Fruit fly (Drosophila melanogaster) whole organism, embryonic: Measurements from ENCODE around the gene ClC-a.
A peak's percentile ranks its signal among the peaks of the same experiment; 100 is the strongest.

ENCODE experiments used
- ATbp ChIP-seq: fragments of 200-800 bp; sonication (Bioruptor generic); optimal IDR thresholded peaks from 2 replicates; lab custom pipeline; 2017; ENCODE audit warnings: missing biosample characterization, mild to moderate bottlenecking, missing genetic modification characterization, missing genetic modification reagents
- Atf3 ChIP-seq: fragments of 200-800 bp; sonication (Bioruptor generic); optimal IDR thresholded peaks from 3 replicates; lab custom pipeline; 2016; ENCODE audit warnings: missing biosample characterization, missing genetic modification characterization
- Bteb2 ChIP-seq: fragments of 200-800 bp; sonication (Bioruptor generic); optimal IDR thresholded peaks from 2 replicates; lab custom pipeline; 2016; ENCODE audit warnings: missing biosample characterization, missing genetic modification characterization
- CG10267 ChIP-seq: fragments of 200-800 bp; sonication (Bioruptor generic); optimal IDR thresholded peaks from 2 replicates; lab custom pipeline; 2018; ENCODE audit warnings: missing biosample characterization, mild to moderate bottlenecking, missing genetic modification characterization, moderate library complexity
- CG11247 ChIP-seq: fragments of 200-800 bp; sonication (Bioruptor generic); IDR thresholded peaks from 2 replicates; pipeline ENCODE4 v1.3.6; 2022; ENCODE audit warnings: missing biosample characterization, missing genetic modification characterization
- CG14014 ChIP-seq: fragments of 200-800 bp; sonication (Bioruptor generic); IDR thresholded peaks from 2 replicates; pipeline ENCODE4 v1.3.6; 2022; ENCODE audit warnings: missing biosample characterization, missing genetic modification characterization
- CG15514 ChIP-seq: fragments of 200-800 bp; sonication (Bioruptor generic); optimal IDR thresholded peaks from 3 replicates; lab custom pipeline; 2017; ENCODE audit warnings: missing biosample characterization, missing genetic modification characterization, mild to moderate bottlenecking, moderate library complexity, missing genetic modification reagents
- CG1647 ChIP-seq: fragments of 200-800 bp; sonication (Bioruptor generic); optimal IDR thresholded peaks from 3 replicates; lab custom pipeline; 2016; ENCODE audit warnings: missing biosample characterization, missing genetic modification characterization
- CG18599 ChIP-seq: fragments of 200-800 bp; sonication (Bioruptor generic); optimal IDR thresholded peaks from 3 replicates; lab custom pipeline; 2017; ENCODE audit warnings: missing biosample characterization, missing genetic modification characterization, mild to moderate bottlenecking, moderate library complexity, missing genetic modification reagents
- CG2202 ChIP-seq: fragments of 200-800 bp; sonication (Bioruptor generic); optimal IDR thresholded peaks from 2 replicates; lab custom pipeline; 2018; ENCODE audit warnings: missing biosample characterization, mild to moderate bottlenecking, missing genetic modification characterization
- CG2875 ChIP-seq: fragments of 200-800 bp; sonication (Bioruptor generic); optimal IDR thresholded peaks from 2 replicates; lab custom pipeline; 2017; ENCODE audit warnings: missing biosample characterization, mild to moderate bottlenecking, missing genetic modification characterization, missing genetic modification reagents
- CG33557 ChIP-seq: fragments of 200-800 bp; sonication (Bioruptor generic); optimal IDR thresholded peaks from 2 replicates; lab custom pipeline; 2019; ENCODE audit warnings: missing biosample characterization, mild to moderate bottlenecking, missing genetic modification characterization, moderate library complexity
- CG3407 ChIP-seq: fragments of 200-800 bp; sonication (Bioruptor generic); optimal IDR thresholded peaks from 2 replicates; lab custom pipeline; 2018; ENCODE audit warnings: missing biosample characterization, mild to moderate bottlenecking, missing genetic modification characterization
- CG34422 ChIP-seq: fragments of 200-800 bp; sonication (Bioruptor generic); IDR thresholded peaks from 3 replicates; pipeline ENCODE4 v1.3.6; 2022; ENCODE audit warnings: missing biosample characterization, missing genetic modification characterization
- CG4424 ChIP-seq: fragments of 200-800 bp; sonication (Bioruptor generic); optimal IDR thresholded peaks from 3 replicates; lab custom pipeline; 2016; ENCODE audit warnings: missing biosample characterization, missing genetic modification characterization
- CG4730 ChIP-seq: fragments of 200-800 bp; sonication (Bioruptor generic); IDR thresholded peaks from 2 replicates; pipeline ENCODE4 v1.3.6; 2022; ENCODE audit warnings: missing biosample characterization, missing genetic modification characterization
- CG7745 ChIP-seq: fragments of 200-800 bp; sonication (Bioruptor generic); optimal IDR thresholded peaks from 2 replicates; lab custom pipeline; 2018; ENCODE audit warnings: missing biosample characterization, mild to moderate bottlenecking, missing genetic modification characterization, moderate library complexity
- CG7786 ChIP-seq: fragments of 200-800 bp; sonication (Bioruptor generic); optimal IDR thresholded peaks from 2 replicates; lab custom pipeline; 2016; ENCODE audit warnings: missing biosample characterization, missing genetic modification characterization
- CG9215 ChIP-seq: fragments of 200-800 bp; sonication (Bioruptor generic); IDR thresholded peaks from 2 replicates; pipeline ENCODE4 v1.3.6; 2022; ENCODE audit warnings: missing biosample characterization, missing genetic modification characterization
- Drgx ChIP-seq: fragments of 200-800 bp; sonication (Bioruptor generic); IDR thresholded peaks from 2 replicates; pipeline ENCODE4 v1.3.6; 2022; ENCODE audit warnings: missing biosample characterization, missing genetic modification characterization
- HLH4C ChIP-seq: fragments of 200-800 bp; sonication (Bioruptor generic); IDR thresholded peaks from 3 replicates; pipeline ENCODE4 v1.3.6; 2022; ENCODE audit warnings: missing biosample characterization, missing genetic modification characterization; ENCODE audit not compliant: partially characterized antibody
- Hand ChIP-seq: fragments of 200-800 bp; sonication (Bioruptor generic); optimal IDR thresholded peaks from 2 replicates; lab custom pipeline; 2017; ENCODE audit warnings: mild to moderate bottlenecking, missing biosample characterization, missing genetic modification reagents, missing genetic modification characterization
- Lim3 ChIP-seq: fragments of 200-800 bp; sonication (Bioruptor generic); IDR thresholded peaks from 2 replicates; pipeline ENCODE4 v1.3.6; 2022; ENCODE audit warnings: missing biosample characterization, missing genetic modification characterization
- Max ChIP-seq: fragments of 200-800 bp; sonication (Bioruptor generic); optimal IDR thresholded peaks from 2 replicates; lab custom pipeline; 2016; ENCODE audit warnings: missing biosample characterization, mild to moderate bottlenecking, missing genetic modification characterization
- Myb ChIP-seq: fragments of 200-800 bp; sonication (Bioruptor generic); optimal IDR thresholded peaks from 2 replicates; lab custom pipeline; 2016; ENCODE audit warnings: missing biosample characterization, missing genetic modification characterization
- Xrp1 ChIP-seq: fragments of 200-800 bp; sonication (Bioruptor generic); IDR thresholded peaks from 2 replicates; pipeline ENCODE4 v1.3.6; 2022; ENCODE audit warnings: missing biosample characterization, missing genetic modification characterization
- caup ChIP-seq: fragments of 200-800 bp; sonication (Bioruptor generic); optimal IDR thresholded peaks from 3 replicates; lab custom pipeline; 2017; ENCODE audit warnings: missing biosample characterization, mild to moderate bottlenecking, missing genetic modification characterization, moderate library complexity; ENCODE audit not compliant: severe bottlenecking
- da ChIP-seq: fragments of 200-800 bp; sonication (Bioruptor generic); optimal IDR thresholded peaks from 2 replicates; lab custom pipeline; 2016; ENCODE audit warnings: missing biosample characterization, missing genetic modification characterization
- dm ChIP-seq: fragments of 200-800 bp; sonication (Bioruptor generic); optimal IDR thresholded peaks from 3 replicates; lab custom pipeline; 2016; ENCODE audit warnings: missing biosample characterization, missing genetic modification characterization
- esg ChIP-seq: fragments of 200-800 bp; sonication (Bioruptor generic); conservative IDR thresholded peaks from 2 replicates; pipeline ENCODE4 v1.3.6; 2022; ENCODE audit warnings: missing biosample characterization, missing genetic modification characterization
- eyg ChIP-seq: fragments of 200-800 bp; sonication (Bioruptor generic); optimal IDR thresholded peaks from 3 replicates; lab custom pipeline; 2016; ENCODE audit warnings: missing biosample characterization, missing genetic modification characterization
- fd64A ChIP-seq: fragments of 200-800 bp; sonication (Bioruptor generic); optimal IDR thresholded peaks from 3 replicates; lab custom pipeline; 2018; ENCODE audit warnings: missing biosample characterization, mild to moderate bottlenecking, missing genetic modification characterization
- fd96Cb ChIP-seq: fragments of 200-800 bp; sonication (Bioruptor generic); optimal IDR thresholded peaks from 2 replicates; lab custom pipeline; 2018; ENCODE audit warnings: missing biosample characterization, mild to moderate bottlenecking, missing genetic modification characterization, moderate library complexity
- ftz-f1 ChIP-seq: fragments of 200-800 bp; sonication (Bioruptor generic); optimal IDR thresholded peaks from 2 replicates; lab custom pipeline; 2016; ENCODE audit warnings: missing biosample characterization, missing genetic modification characterization
- grau ChIP-seq: fragments of 200-800 bp; optimal IDR thresholded peaks from 3 replicates; lab custom pipeline; 2019; ENCODE audit warnings: missing biosample characterization, mild to moderate bottlenecking, missing genetic modification characterization, moderate library complexity
- gsb-n ChIP-seq: fragments of 200-800 bp; sonication (Bioruptor generic); optimal IDR thresholded peaks from 3 replicates; lab custom pipeline; 2018; ENCODE audit warnings: missing biosample characterization, mild to moderate bottlenecking, missing genetic modification characterization
- ind ChIP-seq: fragments of 200-800 bp; sonication (Bioruptor generic); optimal IDR thresholded peaks from 3 replicates; lab custom pipeline; 2016; ENCODE audit warnings: missing biosample characterization, missing genetic modification characterization
- lov ChIP-seq, 2 experiments: fragments of 200-800 bp in 1 of 2; fragments of >200 bp in 1 of 2; sonication (Bioruptor generic) in 1 of 2; IDR thresholded peaks in 1 of 2; optimal IDR thresholded peaks in 1 of 2; 2 replicates in 1 of 2; 3 replicates in 1 of 2; pipeline versions ENCODE4 v1.3.6 to Lab custom; 2017 to 2022; ENCODE audit warnings: missing biosample characterization in 1 of 2, missing genetic modification characterization in 1 of 2
- slbo ChIP-seq: fragments of 200-800 bp; sonication (Bioruptor generic); IDR thresholded peaks from 2 replicates; pipeline ENCODE4 v1.3.6; 2022; ENCODE audit warnings: missing biosample characterization, missing genetic modification characterization
- slp2 ChIP-seq: fragments of 200-800 bp; sonication (Bioruptor generic); optimal IDR thresholded peaks from 2 replicates; lab custom pipeline; 2016; ENCODE audit warnings: missing biosample characterization, missing genetic modification characterization
- ssp ChIP-seq: fragments of 200-800 bp; sonication (Bioruptor generic); IDR thresholded peaks from 2 replicates; pipeline ENCODE4 v1.3.6; 2022; ENCODE audit warnings: missing biosample characterization, missing genetic modification characterization
- tap ChIP-seq: fragments of 200-800 bp; optimal IDR thresholded peaks from 3 replicates; lab custom pipeline; 2019; ENCODE audit warnings: missing biosample characterization, mild to moderate bottlenecking, missing genetic modification characterization, moderate library complexity
- tna ChIP-seq: fragments of 200-800 bp; sonication (Bioruptor generic); IDR thresholded peaks from 2 replicates; pipeline ENCODE4 v1.3.6; 2022; ENCODE audit warnings: missing biosample characterization, missing genetic modification characterization; ENCODE audit not compliant: partially characterized antibody
- unpg ChIP-seq: fragments of 200-800 bp; sonication (Bioruptor generic); optimal IDR thresholded peaks from 3 replicates; lab custom pipeline; 2018; ENCODE audit warnings: missing biosample characterization, mild to moderate bottlenecking, missing genetic modification characterization, moderate library complexity
- zen2 ChIP-seq: fragments of 200-800 bp; sonication (Bioruptor generic); IDR thresholded peaks from 3 replicates; pipeline ENCODE4 v1.3.6; 2022; ENCODE audit warnings: missing biosample characterization, missing genetic modification characterization; ENCODE audit not compliant: partially characterized antibody
- zfh1 ChIP-seq: fragments of 200-800 bp; sonication (Bioruptor generic); IDR thresholded peaks from 3 replicates; pipeline ENCODE4 v1.3.6; 2022; ENCODE audit warnings: missing biosample characterization, missing genetic modification characterization

Gene ClC-a

DNA sequence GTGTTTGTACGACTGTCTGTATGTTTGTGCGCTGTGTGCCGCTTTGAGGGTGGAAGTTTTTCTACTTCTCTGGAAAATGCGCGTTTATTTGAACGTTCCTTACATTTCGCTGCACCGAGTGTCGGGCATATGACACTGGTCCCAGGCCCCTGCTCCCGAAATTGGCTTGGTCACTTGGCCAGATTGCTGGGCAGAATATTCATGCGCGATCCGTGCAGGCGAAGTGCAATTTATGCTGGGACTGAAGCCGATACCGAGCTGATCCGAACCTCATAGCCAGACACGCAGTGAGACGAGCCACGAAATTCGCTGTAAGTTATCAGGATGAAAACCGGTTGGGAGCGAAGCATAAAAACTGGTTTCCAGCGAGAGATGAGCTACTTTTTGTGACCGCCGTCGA, 34.1 kb downstream of the ClC-a start (continued):
- TF ChIP-seq lov (optimal IDR thresholded peaks at IDR 0.05; lab: Kevin White, UChicago): no peak
- TF ChIP-seq lov (GFP tag; IDR thresholded peaks at IDR 0.05; lab: Robert Waterston, UW): 0 out of 3 replicates have a peak, but pooled peaks have one; percentile 31
- TF ChIP-seq Atf3 (GFP tag; lab: Kevin White, UChicago): no peak
- peak; percentile 28; the same call in 1 of the 2 replicates for TF ChIP-seq slbo (GFP tag; lab: Robert Waterston, UW)
- 0 out of 2 replicates have a peak, but pooled peaks have one; percentile 5 for TF ChIP-seq CG4730
- no peak for TF ChIP-seq Myb (GFP tag; lab: Kevin White, UChicago)
- TF ChIP-seq ATbp: no peak
- no peak for TF ChIP-seq unpg (GFP tag; lab: Kevin White, UChicago)
- no peak for TF ChIP-seq Max (GFP tag; lab: Kevin White, UChicago)
- no peak for TF ChIP-seq zen2 (GFP tag; lab: Robert Waterston, UW)
- peak; percentile 57; the same call in 1 of the 2 replicates for TF ChIP-seq Drgx (GFP tag; lab: Robert Waterston, UW)
- TF ChIP-seq, all 482 proteins: peak for 45

DNA sequence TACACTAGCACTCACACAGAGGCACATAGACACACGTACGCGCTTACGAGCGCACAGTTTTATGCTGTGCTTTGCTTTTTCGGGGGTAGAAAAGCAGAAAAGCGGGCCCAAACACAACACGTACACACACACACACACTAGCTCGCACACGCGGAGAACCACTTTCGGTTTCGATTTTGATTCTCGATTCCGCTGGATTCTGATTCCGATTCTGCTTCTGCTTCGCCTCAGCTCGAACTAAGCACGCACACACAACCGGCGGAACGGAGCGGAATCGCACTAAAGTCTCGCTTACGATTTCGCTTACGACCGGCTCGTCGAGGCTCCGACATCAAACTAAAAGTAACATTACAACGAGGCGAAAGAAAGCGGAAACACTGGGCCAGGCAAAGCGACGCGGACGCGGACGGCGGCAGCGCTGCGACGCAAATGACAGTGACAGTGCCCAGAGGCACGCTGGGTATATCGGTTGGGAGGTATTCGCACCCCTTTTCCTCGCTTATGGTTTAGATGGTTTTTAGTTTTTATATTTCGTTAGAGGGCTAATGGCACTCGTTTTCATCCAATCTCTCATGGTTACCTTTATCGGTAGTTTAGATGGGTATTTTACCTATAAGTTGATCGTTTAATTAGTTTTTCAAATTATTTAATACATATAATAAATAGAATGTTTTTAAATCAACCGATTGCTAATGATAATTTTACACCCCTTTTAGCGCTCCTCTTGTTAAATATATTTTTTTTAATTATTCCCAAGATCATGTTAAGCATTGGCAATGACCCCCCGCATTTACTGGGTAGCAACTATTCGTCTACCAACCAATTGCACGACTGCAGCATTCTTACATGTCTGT, 34.8 kb downstream of the ClC-a start:
- TF ChIP-seq caup (GFP tag; lab: Kevin White, UChicago) (peak; percentile 15), zfh1 (GFP tag; lab: Robert Waterston, UW) (peak; percentile 26; the same call in 2 of the 3 replicates), Bteb2 (GFP tag; lab: Kevin White, UChicago) (peak; percentile 23), CG2202 (tag; lab: Kevin White, UChicago) (no peak), eyg (peak; percentile 6), slp2 (no peak), Xrp1 (GFP tag; lab: Robert Waterston, UW) (peak; percentile 36; the same call in 1 of the 2 replicates), ind (peak; percentile 28), tap (tag; lab: Kevin White, UChicago) (peak; percentile 16), gsb-n (tag; lab: Kevin White, UChicago) (peak; percentile 36), CG15514 (GFP tag; lab: Kevin White, UChicago) (peak; percentile 86), CG14014 (GFP tag; lab: Robert Waterston, UW) (no peak; the same call in 1 of the 2 replicates), CG9215 (GFP tag; lab: Robert Waterston, UW) (peak; percentile 55), Lim3 (GFP tag; lab: Robert Waterston, UW) (no peak), grau (tag; lab: Kevin White, UChicago) (peak; percentile 70), dm (GFP tag; lab: Kevin White, UChicago) (peak; percentile 77), CG1647 (GFP tag; lab: Kevin White, UChicago) (peak; percentile 5), CG10267 (tag; lab: Kevin White, UChicago) (peak; percentile 51), HLH4C (GFP tag; lab: Robert Waterston, UW) (peak; percentile 47; the same call in 1 of the 3 replicates), CG34422 (peak; percentile 84; the same call in 2 of the 3 replicates), CG3407 (GFP tag; lab: Kevin White, UChicago) (peak; percentile 47), Hand (GFP tag; lab: Kevin White, UChicago) (peak; percentile 68), CG4730 (0 out of 2 replicates have a peak, but pooled peaks have one; percentile 20), esg (GFP tag; lab: Robert Waterston, UW) (peak; percentile 59), tna (GFP tag; lab: Robert Waterston, UW) (no peak), fd96Cb (tag; lab: Kevin White, UChicago) (peak; percentile 40), CG11247 (GFP tag; lab: Robert Waterston, UW) (peak; percentile 43; the same call in 1 of the 2 replicates), CG7786 (GFP tag; lab: Kevin White, UChicago) (no peak), da (GFP tag; lab: Kevin White, UChicago) (peak; percentile 49), CG33557 (peak; percentile 81), CG18599 (GFP tag; lab: Kevin White, UChicago) (peak; percentile 44), CG2875 (GFP tag; lab: Kevin White, UChicago) (peak; percentile 23), ftz-f1 (GFP tag; lab: Kevin White, UChicago) (peak; percentile 26), CG7745 (peak; percentile 48), ssp (GFP tag; lab: Robert Waterston, UW) (peak; percentile 39), CG4424 (GFP tag; lab: Kevin White, UChicago) (peak; percentile 75), fd64A (GFP tag; lab: Kevin White, UChicago) (peak; percentile 72)
